Worm (Caenorhabditis elegans) whole organism, L2 larva: Measurements from ENCODE around the gene pqn-70.

Source experiments
- C34F6.9 ChIP-seq: fragments of 150-350 bp; optimal IDR thresholded peaks from 2 replicates; lab custom pipeline; 2014; ENCODE audit warnings: missing biosample characterization, missing genetic modification characterization
- aly-2 ChIP-seq: fragments of 150-350 bp; optimal IDR thresholded peaks from 2 replicates; lab custom pipeline; 2014; ENCODE audit warnings: missing biosample characterization, missing genetic modification characterization
- ama-1 ChIP-seq: fragments of 150-350 bp; optimal IDR thresholded peaks from 2 replicates; lab custom pipeline; 2018; ENCODE audit warnings: inconsistent platforms
- egl-27 ChIP-seq: sonication (generic microtip); optimal IDR thresholded peaks from 3 replicates; lab custom pipeline; 2017; ENCODE audit warnings: missing biosample characterization, missing genetic modification reagents, missing genetic modification characterization
- fos-1 ChIP-seq: fragments of 150-350 bp; optimal IDR thresholded peaks from 2 replicates; lab custom pipeline; 2014; ENCODE audit warnings: missing biosample characterization, missing genetic modification characterization
- lin-13 ChIP-seq: fragments of 150-350 bp; optimal IDR thresholded peaks from 2 replicates; lab custom pipeline; 2014; ENCODE audit warnings: missing biosample characterization, missing genetic modification reagents, missing genetic modification characterization
- nhr-10 ChIP-seq: sonication (generic microtip); optimal IDR thresholded peaks from 2 replicates; lab custom pipeline; 2017; ENCODE audit warnings: missing biosample characterization, missing genetic modification characterization
- nhr-129 ChIP-seq: fragments of 150-350 bp; optimal IDR thresholded peaks from 2 replicates; lab custom pipeline; 2014; ENCODE audit warnings: missing biosample characterization, missing genetic modification characterization
- nhr-237 ChIP-seq: fragments of 150-350 bp; optimal IDR thresholded peaks from 2 replicates; lab custom pipeline; 2014; ENCODE audit warnings: missing biosample characterization, missing genetic modification characterization
- nhr-25 ChIP-seq: fragments of 150-350 bp; sonication (generic microtip); optimal IDR thresholded peaks from 3 replicates; lab custom pipeline; 2014; ENCODE audit warnings: missing biosample characterization, missing genetic modification characterization
- peb-1 ChIP-seq: fragments of 150-350 bp; optimal IDR thresholded peaks from 2 replicates; lab custom pipeline; 2014; ENCODE audit warnings: missing biosample characterization, missing genetic modification characterization
- zag-1 ChIP-seq: fragments of 150-350 bp; optimal IDR thresholded peaks from 2 replicates; lab custom pipeline; 2014; ENCODE audit warnings: missing biosample characterization, missing genetic modification characterization
- ztf-11 ChIP-seq: sonication (generic microtip); optimal IDR thresholded peaks from 2 replicates; lab custom pipeline; 2017; ENCODE audit warnings: missing biosample characterization, missing genetic modification characterization

DNA sequence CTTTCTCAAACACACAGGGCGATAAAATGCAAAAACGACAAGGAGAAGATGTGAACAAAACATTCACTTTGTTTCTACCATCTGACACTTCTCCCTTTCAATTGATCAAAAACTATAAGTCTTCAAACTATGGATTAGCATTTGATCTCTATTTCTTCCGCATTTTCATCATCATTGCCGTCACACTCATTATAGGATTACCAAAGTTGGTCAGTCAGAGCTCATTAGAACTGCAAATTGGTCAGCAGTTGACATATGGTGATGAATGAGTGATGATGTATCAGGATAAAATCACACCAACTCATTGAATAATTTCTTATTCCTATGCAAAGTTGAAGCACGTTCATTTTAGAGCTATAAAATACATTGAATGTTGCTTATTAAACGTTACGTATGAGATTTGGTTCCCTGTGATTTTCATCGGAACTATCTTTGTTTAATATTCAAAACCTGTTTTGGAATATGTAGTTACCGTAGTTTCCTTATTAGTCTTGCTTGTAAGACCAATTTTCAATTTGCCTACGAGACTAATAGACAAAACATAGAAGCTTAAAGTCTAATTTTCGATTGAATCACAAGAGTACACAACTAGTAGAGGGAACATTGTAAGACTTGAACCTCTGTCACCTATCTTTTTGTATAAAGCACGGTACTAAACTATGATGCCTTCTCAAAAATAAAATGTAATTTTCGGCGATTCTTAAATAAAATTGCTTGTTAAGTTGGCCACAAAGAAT is 18.9 kb downstream of the pqn-70 start:
- no peak for TF ChIP-seq nhr-237 (tag; lab: Kevin White, UChicago)
- TF ChIP-seq aly-2: no peak
- TF ChIP-seq lin-13: no peak
- TF ChIP-seq nhr-129 (tag; lab: Kevin White, UChicago): no peak
- no peak for TF ChIP-seq nhr-10 (tag; lab: Kevin White, UChicago)
- no peak for TF ChIP-seq C34F6.9 (tag; lab: Kevin White, UChicago)
- TF ChIP-seq nhr-25: no peak
- TF ChIP-seq egl-27 (tag; lab: Kevin White, UChicago): no peak
- TF ChIP-seq ama-1 (lab: Kevin White, UChicago): no peak
- TF ChIP-seq zag-1 (tag; lab: Kevin White, UChicago): no peak
- TF ChIP-seq peb-1: no peak
- no peak for TF ChIP-seq ztf-11 (tag; lab: Kevin White, UChicago)
- TF ChIP-seq fos-1 (tag; lab: Kevin White, UChicago): no peak
